Worm (Caenorhabditis elegans) whole organism, young adult: ENCODE results near the gene C54E10.11.
"Not testable (repeated sequence)": the region's sequence is repeated elsewhere in the genome, so short reads cannot be mapped to it uniquely, and the experiment has no call there.

ENCODE experiments used
- B0019.2 ChIP-seq: fragments of 200-800 bp; sonication (Bioruptor generic); conservative IDR thresholded peaks from 2 replicates; pipeline ENCODE4 v1.3.6; 2022; ENCODE audit warnings: missing genetic modification reagents, missing genetic modification characterization, missing compliant biosample characterization
- B0336.3 ChIP-seq: fragments of 200-800 bp; sonication (Bioruptor generic); IDR thresholded peaks from 2 replicates; pipeline ENCODE4 v1.3.6; 2022; ENCODE audit warnings: missing genetic modification characterization, missing compliant biosample characterization
- F37B4.10 ChIP-seq: fragments of 200-800 bp; sonication (Bioruptor generic); IDR thresholded peaks from 2 replicates; pipeline ENCODE4 v1.3.6; 2022; ENCODE audit warnings: missing genetic modification characterization, missing compliant biosample characterization
- F52B5.7 ChIP-seq: sonication (generic microtip); optimal IDR thresholded peaks from 2 replicates; lab custom pipeline; 2016; ENCODE audit warnings: mild to moderate bottlenecking, missing genetic modification characterization, missing compliant biosample characterization
- F57A8.1 ChIP-seq: fragments of 200-800 bp; sonication (Bioruptor generic); optimal IDR thresholded peaks from 2 replicates; lab custom pipeline; 2018; ENCODE audit warnings: mild to moderate bottlenecking, missing genetic modification characterization, moderate library complexity, missing compliant biosample characterization
- K11D2.4 ChIP-seq: fragments of 200-800 bp; sonication (Bioruptor generic); IDR thresholded peaks from 2 replicates; pipeline ENCODE4 v1.3.6; 2022; ENCODE audit warnings: missing genetic modification reagents, missing genetic modification characterization, missing compliant biosample characterization
- K12H6.12 ChIP-seq: fragments of 200-800 bp; sonication (Bioruptor generic); optimal IDR thresholded peaks from 2 replicates; lab custom pipeline; 2018; ENCODE audit warnings: mild to moderate bottlenecking, missing genetic modification characterization, missing compliant biosample characterization
- Y53F4B.3 ChIP-seq: fragments of 200-800 bp; sonication (Bioruptor generic); IDR thresholded peaks from 2 replicates; pipeline ENCODE4 v1.3.6; 2022; ENCODE audit warnings: missing genetic modification reagents, missing genetic modification characterization, missing compliant biosample characterization
- Y56A3A.18 ChIP-seq: fragments of 200-800 bp; sonication (Bioruptor generic); IDR thresholded peaks from 2 replicates; pipeline ENCODE4 v1.3.6; 2022; ENCODE audit warnings: missing genetic modification reagents, missing genetic modification characterization, missing compliant biosample characterization
- aptf-3 ChIP-seq: fragments of 200-800 bp; sonication (Bioruptor generic); IDR thresholded peaks from 2 replicates; pipeline ENCODE4 v1.3.6; 2022; ENCODE audit warnings: missing genetic modification characterization, missing compliant biosample characterization
- athp-1 ChIP-seq: sonication (generic microtip); optimal IDR thresholded peaks from 2 replicates; lab custom pipeline; 2017; ENCODE audit warnings: mild to moderate bottlenecking, missing genetic modification characterization, missing compliant biosample characterization
- attf-3 ChIP-seq: fragments of 200-800 bp; sonication (Bioruptor generic); conservative IDR thresholded peaks from 2 replicates; pipeline ENCODE4 v1.3.6; 2022; ENCODE audit warnings: missing genetic modification reagents, missing genetic modification characterization, missing compliant biosample characterization
- attf-6 ChIP-seq: fragments of 200-800 bp; sonication (Bioruptor generic); IDR thresholded peaks from 2 replicates; pipeline ENCODE4 v1.3.6; 2022; ENCODE audit warnings: missing genetic modification reagents, missing genetic modification characterization, missing compliant biosample characterization
- bed-1 ChIP-seq: fragments of 200-800 bp; sonication (Bioruptor generic); IDR thresholded peaks from 2 replicates; pipeline ENCODE4 v1.3.6; 2022; ENCODE audit warnings: missing genetic modification reagents, missing genetic modification characterization, missing compliant biosample characterization
- bed-2 ChIP-seq: fragments of 200-800 bp; sonication (Bioruptor generic); IDR thresholded peaks from 2 replicates; pipeline ENCODE4 v1.3.6; 2022; ENCODE audit warnings: missing genetic modification reagents, missing genetic modification characterization, missing compliant biosample characterization
- cebp-1 ChIP-seq, 2 experiments: fragments of 200-800 bp in 1 of 2; sonication (Bioruptor generic) in 1 of 2; sonication (generic microtip) in 1 of 2; IDR thresholded peaks in 1 of 2; optimal IDR thresholded peaks in 1 of 2; 2 replicates each; pipeline versions ENCODE4 v1.3.6 to Lab custom; 2017 to 2022; ENCODE audit warnings: missing compliant biosample characterization in 2 of 2, missing genetic modification characterization in 2 of 2, mild to moderate bottlenecking in 1 of 2, missing genetic modification reagents in 1 of 2, moderate library complexity in 1 of 2
- ceh-27 ChIP-seq: fragments of 200-800 bp; sonication (Bioruptor generic); optimal IDR thresholded peaks from 2 replicates; lab custom pipeline; 2018; ENCODE audit warnings: mild to moderate bottlenecking, missing genetic modification characterization, moderate library complexity, missing compliant biosample characterization
- ceh-40 ChIP-seq: fragments of 200-800 bp; sonication (Bioruptor generic); IDR thresholded peaks from 2 replicates; pipeline ENCODE4 v1.3.6; 2022; ENCODE audit warnings: missing genetic modification characterization, missing compliant biosample characterization
- ceh-79 ChIP-seq: sonication (generic microtip); optimal IDR thresholded peaks from 2 replicates; lab custom pipeline; 2017; ENCODE audit warnings: mild to moderate bottlenecking, missing genetic modification characterization, missing compliant biosample characterization
- ceh-91 ChIP-seq: fragments of 200-800 bp; sonication (Bioruptor generic); IDR thresholded peaks from 2 replicates; pipeline ENCODE4 v1.3.6; 2022; ENCODE audit warnings: missing genetic modification reagents, missing genetic modification characterization, missing compliant biosample characterization
- chd-7 ChIP-seq: sonication (generic microtip); optimal IDR thresholded peaks from 2 replicates; lab custom pipeline; 2016; ENCODE audit warnings: mild to moderate bottlenecking, missing genetic modification characterization, moderate library complexity, missing compliant biosample characterization
- dpl-1 ChIP-seq: fragments of 150-350 bp; optimal IDR thresholded peaks from 2 replicates; lab custom pipeline; 2014; ENCODE audit warnings: missing biosample characterization, missing genetic modification reagents, missing genetic modification characterization
- ekl-4 ChIP-seq: fragments of 200-800 bp; sonication (Bioruptor generic); IDR thresholded peaks from 2 replicates; pipeline ENCODE4 v1.3.6; 2022; ENCODE audit warnings: missing genetic modification reagents, missing genetic modification characterization, missing compliant biosample characterization
- him-1 ChIP-seq: sonication (generic microtip); optimal IDR thresholded peaks from 2 replicates; lab custom pipeline; 2016; ENCODE audit warnings: missing genotype, missing genetic modification reagents, missing genetic modification characterization, missing compliant biosample characterization
- hlh-26 ChIP-seq: fragments of 200-800 bp; sonication (Bioruptor generic); conservative IDR thresholded peaks from 2 replicates; pipeline ENCODE4 v1.3.6; 2022; ENCODE audit warnings: missing genetic modification reagents, missing genetic modification characterization, missing compliant biosample characterization
- hmg-1.2 ChIP-seq: fragments of 200-800 bp; sonication (Bioruptor generic); IDR thresholded peaks from 2 replicates; pipeline ENCODE4 v1.3.6; 2022; ENCODE audit warnings: missing genetic modification reagents, missing genetic modification characterization, missing compliant biosample characterization
- hsf-1 ChIP-seq: fragments of 200-800 bp; sonication (Bioruptor generic); IDR thresholded peaks from 2 replicates; pipeline ENCODE4 v1.3.6; 2022; ENCODE audit warnings: missing genetic modification reagents, missing genetic modification characterization, missing compliant biosample characterization
- let-526 ChIP-seq: fragments of 200-800 bp; sonication (Bioruptor generic); IDR thresholded peaks from 2 replicates; pipeline ENCODE4 v1.3.6; 2022; ENCODE audit warnings: missing genetic modification reagents, missing genetic modification characterization, missing compliant biosample characterization
- lin-26 ChIP-seq: fragments of 200-800 bp; sonication (Bioruptor generic); IDR thresholded peaks from 2 replicates; pipeline ENCODE4 v1.3.6; 2022; ENCODE audit warnings: missing genetic modification reagents, missing genetic modification characterization, missing compliant biosample characterization
- lir-1 ChIP-seq: fragments of 200-800 bp; sonication (Bioruptor generic); conservative IDR thresholded peaks from 2 replicates; pipeline ENCODE4 v1.3.6; 2022; ENCODE audit warnings: missing genetic modification reagents, missing genetic modification characterization, missing compliant biosample characterization
- madf-10 ChIP-seq: sonication (generic microtip); optimal IDR thresholded peaks from 2 replicates; lab custom pipeline; 2016; ENCODE audit warnings: mild to moderate bottlenecking, missing genetic modification characterization, missing compliant biosample characterization
- madf-8 ChIP-seq: fragments of 200-800 bp; sonication (Bioruptor generic); conservative IDR thresholded peaks from 2 replicates; pipeline ENCODE4 v1.3.6; 2022; ENCODE audit warnings: missing genetic modification reagents, missing genetic modification characterization, missing compliant biosample characterization
- mcd-1 ChIP-seq: fragments of 200-800 bp; sonication (Bioruptor generic); IDR thresholded peaks from 2 replicates; pipeline ENCODE4 v1.3.6; 2022; ENCODE audit warnings: missing genetic modification reagents, missing genetic modification characterization, missing compliant biosample characterization
- nfyb-1 ChIP-seq: fragments of 200-800 bp; sonication (Bioruptor generic); IDR thresholded peaks from 2 replicates; pipeline ENCODE4 v1.3.6; 2022; ENCODE audit warnings: missing genetic modification reagents, missing genetic modification characterization, missing compliant biosample characterization
- nhr-90 ChIP-seq: sonication (generic microtip); optimal IDR thresholded peaks from 2 replicates; lab custom pipeline; 2016; ENCODE audit warnings: missing genotype, mild to moderate bottlenecking, missing genetic modification characterization, missing compliant biosample characterization
- pbrm-1 ChIP-seq: fragments of 200-800 bp; sonication (Bioruptor generic); IDR thresholded peaks from 2 replicates; pipeline ENCODE4 v1.3.6; 2022; ENCODE audit warnings: missing genetic modification reagents, missing genetic modification characterization, missing compliant biosample characterization
- rec-8 ChIP-seq, 2 experiments: sonication (generic microtip); optimal IDR thresholded peaks; 2 replicates each; lab custom pipeline; 2016; ENCODE audit warnings: mild to moderate bottlenecking in 2 of 2, missing genetic modification characterization in 2 of 2, missing genetic modification reagents in 2 of 2, missing genotype in 2 of 2, missing biosample characterization in 1 of 2, missing compliant biosample characterization in 1 of 2, moderate library complexity in 1 of 2
- sdz-38 ChIP-seq: sonication (generic microtip); optimal IDR thresholded peaks from 2 replicates; lab custom pipeline; 2016; ENCODE audit warnings: missing genotype, missing genetic modification characterization, missing compliant biosample characterization
- somi-1 ChIP-seq: fragments of 200-800 bp; sonication (Bioruptor generic); optimal IDR thresholded peaks from 2 replicates; lab custom pipeline; 2018; ENCODE audit warnings: mild to moderate bottlenecking, missing genetic modification characterization, missing compliant biosample characterization
- unc-130 ChIP-seq: sonication (generic microtip); optimal IDR thresholded peaks from 2 replicates; lab custom pipeline; 2016; ENCODE audit warnings: missing genetic modification reagents, missing genetic modification characterization, missing compliant biosample characterization
- zfh-2 ChIP-seq: fragments of 200-800 bp; sonication (Bioruptor generic); conservative IDR thresholded peaks from 2 replicates; pipeline ENCODE4 v1.3.6; 2022; ENCODE audit warnings: missing genetic modification reagents, missing genetic modification characterization, missing compliant biosample characterization
- ztf-22 ChIP-seq: fragments of 200-800 bp; sonication (Bioruptor generic); optimal IDR thresholded peaks from 2 replicates; lab custom pipeline; 2018; ENCODE audit warnings: mild to moderate bottlenecking, missing genetic modification characterization, moderate library complexity, missing compliant biosample characterization
- ztf-28 ChIP-seq: fragments of 200-800 bp; sonication (Bioruptor generic); IDR thresholded peaks from 2 replicates; pipeline ENCODE4 v1.3.6; 2022; ENCODE audit warnings: missing genetic modification reagents, missing genetic modification characterization, missing compliant biosample characterization
- ztf-3 ChIP-seq: fragments of 200-800 bp; sonication (Bioruptor generic); optimal IDR thresholded peaks from 2 replicates; lab custom pipeline; 2018; ENCODE audit warnings: mild to moderate bottlenecking, missing genetic modification characterization, missing compliant biosample characterization
- ztf-6 ChIP-seq: fragments of 200-800 bp; sonication (Bioruptor generic); IDR thresholded peaks from 2 replicates; pipeline ENCODE4 v1.3.6; 2022; ENCODE audit warnings: missing genetic modification reagents, missing genetic modification characterization, missing compliant biosample characterization

C54E10.11 gene

DNA sequence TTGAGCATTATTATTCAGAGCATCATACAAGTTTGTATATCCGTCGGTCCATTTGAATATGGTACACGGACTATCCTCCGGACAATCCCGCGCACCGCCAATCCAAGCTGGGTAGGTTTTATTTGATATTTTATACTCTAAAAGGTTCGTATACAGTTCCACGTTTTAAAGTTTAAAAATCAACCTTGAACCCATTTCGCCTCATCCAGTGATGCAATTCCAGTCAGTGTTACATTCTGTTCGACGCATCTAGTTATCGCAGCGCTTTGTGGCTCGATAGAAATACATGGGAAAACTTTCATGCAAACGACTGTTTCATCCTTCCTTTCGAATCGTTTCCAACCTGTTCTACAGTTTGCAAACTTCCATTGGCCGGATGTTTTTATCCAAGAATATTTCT is 32.1 kb downstream of the C54E10.11 start:
- TF ChIP-seq hmg-1.2 (GFP tag; lab: Robert Waterston, UW): no peak
- TF ChIP-seq pbrm-1 (GFP tag; lab: Robert Waterston, UW): no peak
- TF ChIP-seq hlh-26 (GFP tag; lab: Robert Waterston, UW): no peak
- no peak for TF ChIP-seq madf-10 (tag; lab: Kevin White, UChicago)
- no peak for TF ChIP-seq hsf-1 (GFP tag; lab: Robert Waterston, UW)
- TF ChIP-seq ceh-27 (GFP tag; lab: Kevin White, UChicago): no peak
- no peak for TF ChIP-seq nhr-90
- TF ChIP-seq let-526 (GFP tag; lab: Robert Waterston, UW): no peak
- TF ChIP-seq madf-8 (GFP tag; lab: Robert Waterston, UW): no peak
- no peak for TF ChIP-seq ceh-40 (GFP tag; lab: Robert Waterston, UW)
- no peak for TF ChIP-seq bed-1 (GFP tag; lab: Robert Waterston, UW)
- no peak for TF ChIP-seq dpl-1 (GFP tag; lab: Kevin White, UChicago)
- no peak for TF ChIP-seq K11D2.4
- no peak for TF ChIP-seq attf-6
- no peak for TF ChIP-seq ztf-6 (GFP tag; lab: Robert Waterston, UW)
- no peak for TF ChIP-seq rec-8 (tag; optimal IDR thresholded peaks at IDR 0.05; lab: Kevin White, UChicago)
- no peak for TF ChIP-seq F37B4.10
- TF ChIP-seq somi-1 (GFP tag; lab: Kevin White, UChicago): no peak

DNA sequence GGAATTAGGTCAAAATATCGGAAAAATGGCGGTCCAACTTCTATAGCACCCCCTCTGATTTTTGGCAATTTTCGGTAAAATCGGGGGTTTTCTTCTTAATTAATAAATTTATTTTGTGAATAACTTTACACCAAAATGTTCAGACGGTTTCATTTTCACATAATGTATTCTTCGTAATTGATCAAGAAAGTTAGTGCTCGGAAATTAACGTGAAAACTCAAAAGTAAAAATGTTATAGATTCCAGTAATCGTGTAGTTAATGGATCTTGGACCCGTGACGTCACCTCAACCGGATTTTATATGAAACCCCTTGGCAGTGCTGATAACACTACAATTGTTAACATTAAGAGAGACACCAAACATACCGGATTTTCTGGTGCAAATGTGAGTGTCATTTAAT is 39.9 kb downstream of the C54E10.11 start, which contains the start of gene F11D11.22:
TSS of gene F11D11.22 (plus strand) at position 301 of the 400 bp plus-strand sequence.
- not testable (repeated sequence) for TF ChIP-seq lin-26, Y56A3A.18, lir-1 (GFP tag; lab: Robert Waterston, UW)

DNA sequence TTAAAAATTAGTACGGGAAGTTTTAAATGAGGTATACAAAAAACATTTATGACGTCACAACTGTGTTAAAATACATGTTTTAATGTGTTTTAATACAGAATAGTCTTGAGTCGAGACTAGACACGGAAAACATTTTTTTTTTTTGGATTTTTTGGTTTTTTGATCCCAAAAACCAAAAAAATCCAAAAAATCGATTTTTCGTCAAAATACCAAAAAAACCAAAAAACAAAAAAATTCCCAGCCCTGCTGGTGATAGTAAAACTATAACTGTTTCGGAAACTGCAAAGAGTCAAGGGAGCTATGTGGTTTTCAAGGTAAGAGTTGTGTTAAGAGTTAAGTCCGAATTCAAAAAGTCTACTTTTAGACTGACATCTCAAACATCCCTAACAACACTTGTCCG is 40.9 kb downstream of the C54E10.11 start, which contains the start of gene F11D11.4:
TSS of gene F11D11.4 (plus strand) at position 301 of the 400 bp plus-strand sequence.
- TF ChIP-seq sdz-38 (tag; lab: Kevin White, UChicago) (no peak), hmg-1.2 (GFP tag; lab: Robert Waterston, UW) (no peak), athp-1 (no peak), Y53F4B.3 (GFP tag; lab: Robert Waterston, UW) (no peak), nfyb-1 (GFP tag; lab: Robert Waterston, UW) (no peak), ztf-28 (GFP tag; lab: Robert Waterston, UW) (no peak), mcd-1 (no peak), bed-2 (GFP tag; lab: Robert Waterston, UW) (no peak), ekl-4 (GFP tag; lab: Robert Waterston, UW) (no peak)
- TF ChIP-seq, all 124 proteins: peak for 0

DNA sequence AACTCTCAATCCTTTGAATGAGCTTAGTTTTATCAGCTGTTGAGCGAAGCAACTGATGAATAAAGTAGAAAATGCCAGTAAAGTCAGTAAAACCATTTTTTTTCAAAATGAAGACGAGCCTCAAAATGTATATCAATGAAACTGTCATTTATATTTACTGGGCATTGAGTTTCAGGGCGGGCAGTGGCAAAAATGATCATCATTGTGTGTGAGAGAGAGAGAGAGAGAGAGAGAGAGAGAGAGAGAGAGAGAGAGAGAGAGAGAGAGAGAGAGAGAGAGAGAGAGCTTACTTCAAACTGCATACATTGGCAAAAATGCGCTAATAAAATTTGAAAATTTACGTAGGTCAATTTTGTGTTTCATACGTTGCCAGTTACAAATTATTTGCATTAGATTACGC is 41.8 kb downstream of the C54E10.11 start, which contains the start of gene F11D11.3:
TSS of gene F11D11.3 (minus strand) at position 101 of the 400 bp plus-strand sequence.
- no peak for TF ChIP-seq B0336.3
- TF ChIP-seq unc-130 (GFP tag; lab: Kevin White, UChicago): no peak
- no peak for TF ChIP-seq aptf-3 (GFP tag; lab: Robert Waterston, UW)
- TF ChIP-seq cebp-1 (GFP tag; IDR thresholded peaks at IDR 0.05; lab: Robert Waterston, UW): no peak
- no peak for TF ChIP-seq cebp-1 (tag; optimal IDR thresholded peaks at IDR 0.05; lab: Kevin White, UChicago)
- no peak for TF ChIP-seq attf-3 (GFP tag; lab: Robert Waterston, UW)
- no peak for TF ChIP-seq B0019.2
- no peak for TF ChIP-seq zfh-2 (GFP tag; lab: Robert Waterston, UW)
- no peak for TF ChIP-seq ceh-79 (tag; lab: Kevin White, UChicago)
- TF ChIP-seq him-1 (tag; lab: Kevin White, UChicago): no peak
- TF ChIP-seq ztf-22 (GFP tag; lab: Kevin White, UChicago): no peak
- TF ChIP-seq ceh-91: no peak
- TF ChIP-seq F52B5.7 (tag; lab: Kevin White, UChicago): no peak
- TF ChIP-seq ztf-3: no peak
- no peak for TF ChIP-seq chd-7
- TF ChIP-seq F57A8.1 (GFP tag; lab: Kevin White, UChicago): no peak
- TF ChIP-seq K12H6.12 (tag; lab: Kevin White, UChicago): no peak
- TF ChIP-seq F37B4.10: no peak
- TF ChIP-seq madf-8 (GFP tag; lab: Robert Waterston, UW): no peak
